Fruit fly (Drosophila melanogaster): Measurements from ENCODE around the gene Sh3beta.

Sh3beta gene

dm6 chr3L:7323348-7323747, 45.7 kb downstream of the Sh3beta start, which contains the start of the genes RhoGEF4 and Rint1 (continued):
- TF ChIP-seq dac (GFP tag; optimal IDR thresholded peaks at IDR 0.05) (no peak), fd59A (GFP tag; optimal IDR thresholded peaks at IDR 0.05) (no peak), Eip93F (GFP tag; optimal IDR thresholded peaks at IDR 0.05) (no peak), CG10669 (GFP tag; optimal IDR thresholded peaks at IDR 0.05) (peak; percentile 6), CG8319 (GFP tag; optimal IDR thresholded peaks at IDR 0.05) (no peak), Sox14 (GFP tag; optimal IDR thresholded peaks at IDR 0.05) (peak; percentile 61), Eip75B (GFP tag; optimal IDR thresholded peaks at IDR 0.05) (no peak), pdm3 (GFP tag; optimal IDR thresholded peaks at IDR 0.05) (no peak), CG15336 (GFP tag; IDR thresholded peaks at IDR 0.05) (no peak), CG6163 (GFP tag; IDR thresholded peaks at IDR 0.05) (peak; percentile 55; the same call in 1 of the 3 replicates), CG7368 (GFP tag; optimal IDR thresholded peaks at IDR 0.05) (no peak), CG31627 (GFP tag; optimal IDR thresholded peaks at IDR 0.05) (peak; percentile 63), Hr39 (GFP tag; optimal IDR thresholded peaks at IDR 0.05) (peak; percentile 57), spab (GFP tag; optimal IDR thresholded peaks at IDR 0.05) (no peak), dsx (GFP tag; optimal IDR thresholded peaks at IDR 0.05; ENCODE audit: poor library complexity, severe bottlenecking) (peak; percentile 6), CG4318 (GFP tag; optimal IDR thresholded peaks at IDR 0.05) (no peak), ss (GFP tag; optimal IDR thresholded peaks at IDR 0.05) (no peak), CG3919 (GFP tag; optimal IDR thresholded peaks at IDR 0.05) (peak; percentile 40), Ets21C (GFP tag; optimal IDR thresholded peaks at IDR 0.05) (no peak), vri (GFP tag; optimal IDR thresholded peaks at IDR 0.05) (no peak), CG10631 (GFP tag; optimal IDR thresholded peaks at IDR 0.05) (no peak), CG11294 (GFP tag; IDR thresholded peaks at IDR 0.05) (no peak), fkh (GFP tag; optimal IDR thresholded peaks at IDR 0.05) (no peak), svp (GFP tag) (no peak), OdsH (GFP tag; optimal IDR thresholded peaks at IDR 0.05) (no peak), CG6808 (GFP tag; optimal IDR thresholded peaks at IDR 0.05) (no peak), eg (GFP tag; IDR thresholded peaks at IDR 0.05) (peak; percentile 52; the same call in 2 of the 3 replicates), lz (GFP tag; optimal IDR thresholded peaks at IDR 0.05) (peak; percentile 60), Eip78C (GFP tag) (peak; percentile 76), cyc (GFP tag; optimal IDR thresholded peaks at IDR 0.05) (peak; percentile 64)

- TF ChIP-seq CG8119 (GFP tag; IDR thresholded peaks at IDR 0.05) (no peak), CG1621 (tag; optimal IDR thresholded peaks at IDR 0.05) (no peak), acj6 (GFP tag; optimal IDR thresholded peaks at IDR 0.05) (no peak), CG9139 (GFP tag; optimal IDR thresholded peaks at IDR 0.05) (no peak), Sox102F (GFP tag; optimal IDR thresholded peaks at IDR 0.05) (no peak), vri (GFP tag; optimal IDR thresholded peaks at IDR 0.05) (no peak), Eip78C (GFP tag) (no peak), Lpt (GFP tag; optimal IDR thresholded peaks at IDR 0.05) (no peak), Blimp-1 (GFP tag; optimal IDR thresholded peaks at IDR 0.05) (no peak), CG3919 (GFP tag; optimal IDR thresholded peaks at IDR 0.05) (no peak), salr (GFP tag; optimal IDR thresholded peaks at IDR 0.05) (no peak), eg (GFP tag; IDR thresholded peaks at IDR 0.05) (no peak), Hr4 (GFP tag; optimal IDR thresholded peaks at IDR 0.05) (no peak), CG16779 (tag; optimal IDR thresholded peaks at IDR 0.05) (no peak), Eip93F (GFP tag; optimal IDR thresholded peaks at IDR 0.05) (no peak), Sox14 (GFP tag; optimal IDR thresholded peaks at IDR 0.05) (no peak), pdm3 (GFP tag; optimal IDR thresholded peaks at IDR 0.05) (no peak), CG11762 (GFP tag; optimal IDR thresholded peaks at IDR 0.05; ENCODE audit: insufficient read depth) (no peak), CG31627 (GFP tag; optimal IDR thresholded peaks at IDR 0.05) (no peak)
Measured at dm6 chr3L:7319768-7320167, 49.3 kb downstream of the Sh3beta start, which contains the start of gene CG8607. CG8607 (plus strand) TSS chr3L:7320068.

Measured in whole organism, prepupa.